Worm (Caenorhabditis elegans) whole organism, L1 larva: ENCODE measurements around the gene C14C6.3.

Experiments used
- C34B4.2 ChIP-seq: sonication (generic microtip); optimal IDR thresholded peaks from 2 replicates; lab custom pipeline; 2017; ENCODE audit warnings: mild to moderate bottlenecking, missing genetic modification characterization, missing compliant biosample characterization
- ama-1 ChIP-seq: fragments of 150-350 bp; optimal IDR thresholded peaks from 2 replicates; lab custom pipeline; 2014
- blmp-1 ChIP-seq: fragments of 150-350 bp; optimal IDR thresholded peaks from 2 replicates; lab custom pipeline; 2014; ENCODE audit warnings: missing biosample characterization, missing genetic modification characterization
- ceh-82 ChIP-seq, 3 experiments: fragments of 150-350 bp in 1 of 3; sonication (generic microtip) in 2 of 3; optimal IDR thresholded peaks; 2 replicates each; lab custom pipeline; 2014 to 2017; ENCODE audit warnings: missing biosample characterization in 3 of 3, missing genetic modification characterization in 3 of 3
- ces-1 ChIP-seq: fragments of 150-350 bp; optimal IDR thresholded peaks from 2 replicates; lab custom pipeline; 2014; ENCODE audit warnings: missing biosample characterization, missing genetic modification reagents, missing genetic modification characterization
- lin-15B ChIP-seq: fragments of 150-350 bp; sonication (generic microtip); optimal IDR thresholded peaks from 3 replicates; lab custom pipeline; 2014; ENCODE audit warnings: missing biosample characterization, missing genetic modification characterization
- nhr-20 ChIP-seq: sonication (generic microtip); optimal IDR thresholded peaks from 2 replicates; lab custom pipeline; 2016; ENCODE audit warnings: mild to moderate bottlenecking, missing genetic modification characterization, missing compliant biosample characterization
- nhr-76 ChIP-seq: sonication (generic microtip); optimal IDR thresholded peaks from 2 replicates; lab custom pipeline; 2017; ENCODE audit warnings: missing biosample characterization, missing genetic modification characterization
- pag-3 ChIP-seq: sonication (generic microtip); optimal IDR thresholded peaks from 2 replicates; lab custom pipeline; 2017; ENCODE audit warnings: missing genetic modification characterization, mild to moderate bottlenecking, missing compliant biosample characterization, antibody characterized with exemption, borderline replicate concordance; ENCODE audit not compliant: insufficient read depth
- sptf-1 ChIP-seq: fragments of 150-350 bp; optimal IDR thresholded peaks from 2 replicates; lab custom pipeline; 2014; ENCODE audit warnings: missing biosample characterization, missing genetic modification characterization
- swsn-7 ChIP-seq: sonication (generic microtip); optimal IDR thresholded peaks from 2 replicates; lab custom pipeline; 2016; ENCODE audit warnings: missing genetic modification characterization, missing compliant biosample characterization
- tbx-2 ChIP-seq: sonication (generic microtip); optimal IDR thresholded peaks from 2 replicates; lab custom pipeline; 2016; ENCODE audit warnings: missing genetic modification characterization, missing compliant biosample characterization
- unc-62 ChIP-seq: fragments of 150-350 bp; optimal IDR thresholded peaks from 2 replicates; lab custom pipeline; 2014; ENCODE audit warnings: missing biosample characterization, missing genetic modification reagents, missing genetic modification characterization

- TF ChIP-seq lin-15B (tag; lab: Kevin White, UChicago) (no peak), ama-1 (lab: Kevin White, UChicago) (no peak), swsn-7 (tag; lab: Kevin White, UChicago) (no peak), nhr-20 (tag; lab: Kevin White, UChicago) (no peak), C34B4.2 (tag; lab: Kevin White, UChicago) (no peak), nhr-76 (tag; lab: Kevin White, UChicago) (no peak), sptf-1 (tag; lab: Kevin White, UChicago) (no peak), tbx-2 (tag; lab: Kevin White, UChicago) (no peak), pag-3 (tag; lab: Kevin White, UChicago) (no peak), ceh-82 (tag; optimal IDR thresholded peaks at IDR 0.05; lab: Kevin White, UChicago) (no peak), unc-62 (GFP tag; lab: Kevin White, UChicago) (no peak), ces-1 (no peak), blmp-1 (no peak)
These were observed 44.5 kb downstream of the C14C6.3 start, which contains the start of gene K06H6.1 for ce11 chrV:587818-588217.
